Worm (Caenorhabditis elegans): ENCODE measurements around the gene R05D3.3.

- TF ChIP-seq elt-1 (tag; optimal IDR thresholded peaks at IDR 0.05; ENCODE audit: borderline replicate concordance, insufficient read depth), result no peak
- TF ChIP-seq snpc-4 (tag; optimal IDR thresholded peaks at IDR 0.05), result no peak
- TF ChIP-seq unc-62 (GFP tag; optimal IDR thresholded peaks at IDR 0.05), result no peak
- TF ChIP-seq sptf-1 (tag; optimal IDR thresholded peaks at IDR 0.05), result no peak
- no peak for TF ChIP-seq drap-1 (GFP tag; optimal IDR thresholded peaks at IDR 0.05)
- no peak for TF ChIP-seq tbx-8 (GFP tag; optimal IDR thresholded peaks at IDR 0.05)
- no peak for TF ChIP-seq unc-39 (tag; optimal IDR thresholded peaks at IDR 0.05)
- no peak for TF ChIP-seq nhr-76 (tag; optimal IDR thresholded peaks at IDR 0.05)
- TF ChIP-seq nhr-28 (tag; optimal IDR thresholded peaks at IDR 0.05), result no peak
Observed at ce11 chrIII:8368619-8369018, 4.8 kb downstream of the R05D3.3 start, which contains the start of gene R05D3.9.

Measured in whole organism, mixed stage, embryonic.